Fruit fly (Drosophila melanogaster) whole organism, embryonic: Measurements from ENCODE around the gene CG42820.

Source experiments
- C15 ChIP-seq: fragments of 200-800 bp; sonication (Bioruptor generic); IDR thresholded peaks from 3 replicates; pipeline ENCODE4 v1.3.6; 2022; ENCODE audit warnings: missing biosample characterization, missing genetic modification characterization
- CG1024 ChIP-seq: fragments of 200-800 bp; sonication (Bioruptor generic); IDR thresholded peaks from 2 replicates; pipeline ENCODE4 v1.3.6; 2022; ENCODE audit warnings: missing biosample characterization, missing genetic modification characterization
- CG11247 ChIP-seq: fragments of 200-800 bp; sonication (Bioruptor generic); IDR thresholded peaks from 2 replicates; pipeline ENCODE4 v1.3.6; 2022; ENCODE audit warnings: missing biosample characterization, missing genetic modification characterization
- CG14441 ChIP-seq: fragments of 200-800 bp; sonication (Bioruptor generic); IDR thresholded peaks from 2 replicates; pipeline ENCODE4 v1.3.6; 2022; ENCODE audit warnings: missing biosample characterization, missing genetic modification characterization
- CG14860 ChIP-seq: fragments of 200-800 bp; sonication (Bioruptor generic); IDR thresholded peaks from 3 replicates; pipeline ENCODE4 v1.3.6; 2022; ENCODE audit warnings: missing biosample characterization, missing genetic modification characterization; ENCODE audit not compliant: partially characterized antibody
- CG15011 ChIP-seq: fragments of 200-800 bp; sonication (Bioruptor generic); optimal IDR thresholded peaks from 3 replicates; lab custom pipeline; 2018; ENCODE audit warnings: missing biosample characterization, mild to moderate bottlenecking, missing genetic modification characterization
- CG16815 ChIP-seq: fragments of 200-800 bp; sonication (Bioruptor generic); optimal IDR thresholded peaks from 3 replicates; lab custom pipeline; 2017; ENCODE audit warnings: missing biosample characterization, mild to moderate bottlenecking, missing genetic modification characterization
- CG17328 ChIP-seq: fragments of 200-800 bp; sonication (Bioruptor generic); IDR thresholded peaks from 2 replicates; pipeline ENCODE4 v1.3.6; 2022; ENCODE audit warnings: missing biosample characterization, missing genetic modification characterization
- CG17385 ChIP-seq: fragments of 200-800 bp; sonication (Bioruptor generic); optimal IDR thresholded peaks from 3 replicates; lab custom pipeline; 2018; ENCODE audit warnings: missing biosample characterization, mild to moderate bottlenecking, missing genetic modification characterization
- CG17568 ChIP-seq: fragments of 200-800 bp; sonication (Bioruptor generic); optimal IDR thresholded peaks from 2 replicates; lab custom pipeline; 2018; ENCODE audit warnings: missing biosample characterization, mild to moderate bottlenecking, missing genetic modification characterization, moderate library complexity
- CG18262 ChIP-seq: fragments of 200-800 bp; optimal IDR thresholded peaks from 3 replicates; lab custom pipeline; 2019; ENCODE audit warnings: missing biosample characterization, mild to moderate bottlenecking, missing genetic modification characterization, moderate library complexity
- CG2129 ChIP-seq: fragments of 200-800 bp; sonication (Bioruptor generic); IDR thresholded peaks from 2 replicates; pipeline ENCODE4 v1.3.6; 2022; ENCODE audit warnings: missing biosample characterization, missing genetic modification characterization; ENCODE audit not compliant: partially characterized antibody
- CG33557 ChIP-seq: fragments of 200-800 bp; sonication (Bioruptor generic); optimal IDR thresholded peaks from 2 replicates; lab custom pipeline; 2019; ENCODE audit warnings: missing biosample characterization, mild to moderate bottlenecking, missing genetic modification characterization, moderate library complexity
- CG7357 ChIP-seq: fragments of 200-800 bp; sonication (Bioruptor generic); IDR thresholded peaks from 3 replicates; pipeline ENCODE4 v1.3.6; 2022; ENCODE audit warnings: missing biosample characterization, missing genetic modification characterization
- CG7928 ChIP-seq: fragments of 200-800 bp; sonication (Bioruptor generic); optimal IDR thresholded peaks from 2 replicates; lab custom pipeline; 2017; ENCODE audit warnings: missing biosample characterization, mild to moderate bottlenecking, missing genetic modification characterization
- CG7987 ChIP-seq: fragments of 200-800 bp; sonication (Bioruptor generic); optimal IDR thresholded peaks from 2 replicates; lab custom pipeline; 2018; ENCODE audit warnings: missing biosample characterization, mild to moderate bottlenecking, missing genetic modification characterization, moderate library complexity
- CG8281 ChIP-seq: fragments of 200-800 bp; sonication (Bioruptor generic); optimal IDR thresholded peaks from 2 replicates; lab custom pipeline; 2018; ENCODE audit warnings: missing biosample characterization, mild to moderate bottlenecking, missing genetic modification characterization, moderate library complexity
- CoRest ChIP-seq: fragments of 200-800 bp; sonication (Bioruptor generic); optimal IDR thresholded peaks from 3 replicates; lab custom pipeline; 2018; ENCODE audit warnings: missing biosample characterization, mild to moderate bottlenecking, missing genetic modification characterization, moderate library complexity
- Doc3 ChIP-seq: fragments of 200-800 bp; sonication (Bioruptor generic); IDR thresholded peaks from 3 replicates; pipeline ENCODE4 v1.3.6; 2022; ENCODE audit warnings: missing biosample characterization, missing genetic modification characterization; ENCODE audit not compliant: partially characterized antibody
- E2f2 ChIP-seq: fragments of 200-800 bp; sonication (Bioruptor generic); IDR thresholded peaks from 2 replicates; pipeline ENCODE4 v1.3.6; 2022; ENCODE audit warnings: missing biosample characterization, missing genetic modification characterization
- HmgZ ChIP-seq: fragments of 200-800 bp; sonication (Bioruptor generic); optimal IDR thresholded peaks from 2 replicates; lab custom pipeline; 2018; ENCODE audit warnings: missing biosample characterization, mild to moderate bottlenecking, missing genetic modification characterization
- MBD-R2 ChIP-seq: fragments of 200-800 bp; sonication (Bioruptor generic); IDR thresholded peaks from 2 replicates; pipeline ENCODE4 v1.3.6; 2022; ENCODE audit warnings: missing biosample characterization, missing genetic modification characterization
- Mes4 ChIP-seq: fragments of 200-800 bp; sonication (Bioruptor generic); optimal IDR thresholded peaks from 2 replicates; lab custom pipeline; 2016; ENCODE audit warnings: missing biosample characterization, missing genetic modification characterization
- Mrtf ChIP-seq: fragments of 200-800 bp; sonication (Bioruptor generic); IDR thresholded peaks from 3 replicates; pipeline ENCODE4 v1.3.6; 2022; ENCODE audit warnings: missing biosample characterization, missing genetic modification characterization
- Neu2 ChIP-seq: fragments of 200-800 bp; sonication (Bioruptor generic); optimal IDR thresholded peaks from 3 replicates; lab custom pipeline; 2016; ENCODE audit warnings: missing biosample characterization, missing genetic modification characterization, borderline replicate concordance
- NfI ChIP-seq: fragments of 200-800 bp; sonication (Bioruptor generic); optimal IDR thresholded peaks from 3 replicates; lab custom pipeline; 2018; ENCODE audit warnings: missing biosample characterization, mild to moderate bottlenecking, missing genetic modification characterization, moderate library complexity
- Ptx1 ChIP-seq: fragments of 200-800 bp; sonication (Bioruptor generic); IDR thresholded peaks from 2 replicates; pipeline ENCODE4 v1.3.6; 2022; ENCODE audit warnings: missing biosample characterization, missing genetic modification characterization
- Side ChIP-seq: fragments of 200-800 bp; sonication (Bioruptor generic); optimal IDR thresholded peaks from 2 replicates; lab custom pipeline; 2016; ENCODE audit warnings: missing biosample characterization, missing genetic modification characterization
- Sox100B ChIP-seq: fragments of 200-800 bp; sonication (Bioruptor generic); optimal IDR thresholded peaks from 3 replicates; lab custom pipeline; 2018; ENCODE audit warnings: missing biosample characterization, mild to moderate bottlenecking, missing genetic modification characterization
- Sry-δ ChIP-seq: fragments of 200-800 bp; sonication (Bioruptor generic); optimal IDR thresholded peaks from 2 replicates; lab custom pipeline; 2016; ENCODE audit warnings: missing biosample characterization, missing genetic modification characterization
- bcd ChIP-seq: fragments of 200-800 bp; sonication (Bioruptor generic); optimal IDR thresholded peaks from 2 replicates; lab custom pipeline; 2017; ENCODE audit warnings: missing biosample characterization, mild to moderate bottlenecking, missing genetic modification characterization
- bsh ChIP-seq, 2 experiments: fragments of 200-800 bp; sonication (Bioruptor generic); optimal IDR thresholded peaks; 2 replicates each; lab custom pipeline; 2017 to 2018; ENCODE audit warnings: mild to moderate bottlenecking in 2 of 2, missing biosample characterization in 2 of 2, missing genetic modification characterization in 2 of 2, moderate library complexity in 1 of 2
- btn ChIP-seq: fragments of 200-800 bp; sonication (Bioruptor generic); optimal IDR thresholded peaks from 2 replicates; lab custom pipeline; 2016; ENCODE audit warnings: missing biosample characterization, missing genetic modification characterization
- croc ChIP-seq: fragments of 200-800 bp; sonication (Bioruptor generic); conservative IDR thresholded peaks from 3 replicates; pipeline ENCODE4 v1.3.6; 2022; ENCODE audit warnings: missing biosample characterization, missing genetic modification characterization
- gcm2 ChIP-seq: fragments of 200-800 bp; sonication (Bioruptor generic); optimal IDR thresholded peaks from 2 replicates; lab custom pipeline; 2016; ENCODE audit warnings: missing biosample characterization, missing genetic modification characterization
- gem ChIP-seq: fragments of 200-800 bp; sonication (Bioruptor generic); optimal IDR thresholded peaks from 2 replicates; lab custom pipeline; 2019; ENCODE audit warnings: missing biosample characterization, mild to moderate bottlenecking, missing genetic modification characterization, moderate library complexity
- grau ChIP-seq: fragments of 200-800 bp; optimal IDR thresholded peaks from 3 replicates; lab custom pipeline; 2019; ENCODE audit warnings: missing biosample characterization, mild to moderate bottlenecking, missing genetic modification characterization, moderate library complexity
- h ChIP-seq: fragments of >200 bp; optimal IDR thresholded peaks from 2 replicates; lab custom pipeline; 2017
- ind ChIP-seq: fragments of 200-800 bp; sonication (Bioruptor generic); optimal IDR thresholded peaks from 3 replicates; lab custom pipeline; 2016; ENCODE audit warnings: missing biosample characterization, missing genetic modification characterization
- nau ChIP-seq: fragments of 200-800 bp; sonication (Bioruptor generic); optimal IDR thresholded peaks from 3 replicates; lab custom pipeline; 2017; ENCODE audit warnings: missing biosample characterization, mild to moderate bottlenecking, missing genetic modification characterization, missing genetic modification reagents
- nerfin-1 ChIP-seq: fragments of 200-800 bp; sonication (Bioruptor generic); optimal IDR thresholded peaks from 3 replicates; lab custom pipeline; 2019; ENCODE audit warnings: missing biosample characterization, mild to moderate bottlenecking, missing genetic modification characterization, moderate library complexity
- org-1 ChIP-seq: fragments of 200-800 bp; sonication (Bioruptor generic); optimal IDR thresholded peaks from 2 replicates; lab custom pipeline; 2017; ENCODE audit warnings: missing biosample characterization, missing genetic modification characterization
- peb ChIP-seq: fragments of 200-800 bp; sonication (Bioruptor generic); IDR thresholded peaks from 2 replicates; pipeline ENCODE4 v1.3.6; 2022; ENCODE audit warnings: missing biosample characterization, missing genetic modification characterization
- sens-2 ChIP-seq: fragments of 200-800 bp; sonication (Bioruptor generic); IDR thresholded peaks from 2 replicates; pipeline ENCODE4 v1.3.6; 2022; ENCODE audit warnings: missing biosample characterization, missing genetic modification characterization
- slbo ChIP-seq: fragments of 200-800 bp; sonication (Bioruptor generic); IDR thresholded peaks from 2 replicates; pipeline ENCODE4 v1.3.6; 2022; ENCODE audit warnings: missing biosample characterization, missing genetic modification characterization
- sna ChIP-seq: fragments of 200-800 bp; sonication (Bioruptor generic); IDR thresholded peaks from 2 replicates; pipeline ENCODE4 v1.3.6; 2022; ENCODE audit warnings: missing biosample characterization, missing genetic modification characterization; ENCODE audit not compliant: partially characterized antibody
- ttk ChIP-seq: fragments of 200-800 bp; sonication (Bioruptor generic); IDR thresholded peaks from 2 replicates; pipeline ENCODE4 v2.1.2; 2022; ENCODE audit warnings: missing biosample characterization, missing genetic modification characterization
- tx ChIP-seq: fragments of 200-800 bp; sonication (Bioruptor generic); optimal IDR thresholded peaks from 2 replicates; lab custom pipeline; 2016; ENCODE audit warnings: missing biosample characterization, missing genetic modification characterization

Gene CG42820

dm6 chr2L:8370364-8371326 lies 21.6 kb downstream of the CG42820 start, which contains the start of gene CG17292 (continued):
- peak; percentile 87 for TF ChIP-seq Doc3 (GFP tag; lab: Robert Waterston, UW)
- TF ChIP-seq CG17328 (GFP tag; lab: Robert Waterston, UW): peak; percentile 50
- TF ChIP-seq CG17385 (GFP tag; lab: Kevin White, UChicago): peak; percentile 62
- TF ChIP-seq croc (GFP tag; lab: Robert Waterston, UW): no peak
- peak; percentile 89 for TF ChIP-seq sna (GFP tag; lab: Robert Waterston, UW)
- TF ChIP-seq nerfin-1 (tag; lab: Kevin White, UChicago): no peak
- no peak for TF ChIP-seq gcm2
- peak; percentile 66 for TF ChIP-seq E2f2 (GFP tag; lab: Robert Waterston, UW)
- peak; percentile 43 for TF ChIP-seq org-1 (GFP tag; lab: Kevin White, UChicago)
- TF ChIP-seq CG15011 (GFP tag; lab: Kevin White, UChicago): peak; percentile 12
- TF ChIP-seq CG7357 (GFP tag; lab: Robert Waterston, UW): 0 out of 3 replicates have a peak, but pooled peaks have one; percentile 27
- TF ChIP-seq C15: no peak
- peak; percentile 61 for TF ChIP-seq bcd
- TF ChIP-seq CG33557 (GFP tag; lab: Kevin White, UChicago): peak; percentile 24
- TF ChIP-seq CG7928 (GFP tag; lab: Kevin White, UChicago): peak; percentile 28
- TF ChIP-seq gem (tag; lab: Kevin White, UChicago): peak; percentile 41
- TF ChIP-seq tx (GFP tag; lab: Kevin White, UChicago): no peak
- TF ChIP-seq Side (GFP tag; lab: Kevin White, UChicago): peak; percentile 43
- TF ChIP-seq MBD-R2 (GFP tag; lab: Robert Waterston, UW): peak; percentile 67
- no peak for TF ChIP-seq btn (GFP tag; lab: Kevin White, UChicago)
- peak; percentile 5 for TF ChIP-seq Sox100B
- TF ChIP-seq sens-2: no peak
- peak; percentile 39 for TF ChIP-seq grau (tag; lab: Kevin White, UChicago)
- no peak for TF ChIP-seq CG18262 (tag; lab: Kevin White, UChicago)
- TF ChIP-seq ind (GFP tag; lab: Kevin White, UChicago): no peak
- peak; percentile 62; the same call in 1 of the 2 replicates for TF ChIP-seq CG11247 (GFP tag; lab: Robert Waterston, UW)
- TF ChIP-seq CG16815: no peak
- TF ChIP-seq CG7987 (GFP tag; lab: Kevin White, UChicago): peak; percentile 55
- TF ChIP-seq CG14860: peak; percentile 80
- peak; percentile 69 for TF ChIP-seq slbo (GFP tag; lab: Robert Waterston, UW)
- TF ChIP-seq h (lab: Kevin White, UChicago): no peak
- no peak; the same call in 1 of the 2 replicates for TF ChIP-seq ttk (GFP tag; lab: Robert Waterston, UW)
- peak; percentile 67 for TF ChIP-seq CG1024
- no peak for TF ChIP-seq CG17568 (GFP tag; lab: Kevin White, UChicago)
- peak; percentile 27 for TF ChIP-seq NfI (GFP tag; lab: Kevin White, UChicago)
- TF ChIP-seq CG8281 (tag; lab: Kevin White, UChicago): no peak
- no peak for TF ChIP-seq Neu2 (GFP tag; lab: Kevin White, UChicago)
- peak; percentile 16 for TF ChIP-seq CoRest
- no peak; the same call in 2 of the 3 replicates for TF ChIP-seq Mrtf (GFP tag; lab: Robert Waterston, UW)
- TF ChIP-seq Ptx1 (GFP tag; lab: Robert Waterston, UW): no peak
- peak; percentile 80 for TF ChIP-seq Sry-δ (GFP tag; lab: Kevin White, UChicago)
- TF ChIP-seq CG14441: peak; percentile 53; the same call in 1 of the 2 replicates
- TF ChIP-seq Mes4 (GFP tag; lab: Kevin White, UChicago): peak; percentile 27
- TF ChIP-seq peb (GFP tag; lab: Robert Waterston, UW): no peak
- peak; percentile 31; the same call in 1 of the 2 replicates for TF ChIP-seq CG2129 (GFP tag; lab: Robert Waterston, UW)
- peak in 1 of 2 experiments; percentile 23 for TF ChIP-seq bsh (GFP tag; optimal IDR thresholded peaks at IDR 0.05; lab: Kevin White, UChicago)
- TF ChIP-seq nau (GFP tag; lab: Kevin White, UChicago): peak; percentile 76
- TF ChIP-seq HmgZ (tag; lab: Kevin White, UChicago): peak; percentile 83
